Fruit fly (Drosophila melanogaster): Measurements from ENCODE around the gene Ugt36E1.

Gene Ugt36E1

DNA sequence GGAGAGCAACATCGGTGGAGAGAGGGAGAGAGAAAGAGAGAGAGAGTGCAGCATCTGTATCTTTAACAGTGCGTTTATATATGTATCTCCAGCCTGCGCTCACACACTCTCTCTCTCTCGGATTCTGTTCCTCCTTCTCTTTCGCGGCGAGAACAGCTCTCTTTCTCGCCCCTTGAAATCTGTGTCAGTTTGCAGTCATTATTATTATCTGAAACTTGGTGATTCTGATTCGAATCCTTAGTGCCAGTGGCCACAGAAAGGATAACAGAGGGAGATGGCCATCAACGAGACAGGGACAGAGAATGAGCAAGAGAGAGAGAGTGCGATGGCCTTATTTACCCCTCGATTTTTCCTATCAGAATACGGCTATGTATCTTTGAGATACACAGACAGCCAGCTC is 43.6 kb upstream of the Ugt36E1 start:
- TF ChIP-seq Dif (GFP tag; optimal IDR thresholded peaks at IDR 0.05; ENCODE audit: partially characterized antibody), result peak; percentile 26
- no peak for TF ChIP-seq N (GFP tag; optimal IDR thresholded peaks at IDR 0.05)
- peak; percentile 1 to 2 for TF ChIP-seq dl (GFP tag; optimal IDR thresholded peaks at IDR 0.05; ENCODE audit: insufficient read depth in 1 of 2, partially characterized antibody in 2 of 2)

DNA sequence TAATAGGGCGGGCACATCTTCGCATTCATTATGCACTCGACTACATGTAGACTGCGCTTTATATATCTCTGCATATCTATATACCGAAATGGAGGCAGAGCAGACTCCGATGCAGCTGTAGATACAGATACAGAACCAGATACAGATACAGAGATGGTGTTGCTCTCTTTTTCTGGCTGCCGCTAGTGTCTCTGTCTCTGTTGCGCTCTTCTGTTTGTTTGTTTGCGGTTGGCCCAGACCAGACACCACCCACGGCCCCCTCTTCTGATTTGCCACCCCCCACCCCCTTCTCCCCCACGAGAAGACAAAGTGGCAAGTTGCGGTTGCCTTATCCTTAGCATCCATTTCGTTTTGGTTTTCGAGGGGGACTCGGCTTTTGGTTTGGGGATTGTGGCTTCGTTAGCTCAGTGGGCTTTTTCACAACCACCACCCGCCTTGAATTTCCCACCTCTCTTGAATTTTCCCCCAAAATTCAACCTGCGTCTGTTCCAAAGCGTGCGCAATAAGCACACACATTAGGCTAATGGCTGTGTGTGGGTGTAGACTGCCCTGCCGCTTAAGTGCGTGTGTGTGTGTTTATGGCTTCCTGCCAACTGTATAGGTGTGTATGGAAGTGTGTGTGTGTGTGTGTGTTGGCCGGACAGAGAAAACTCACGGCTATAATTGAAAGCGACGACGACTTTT is 43.1 kb upstream of the Ugt36E1 start:
- TF ChIP-seq Dfd (GFP tag; optimal IDR thresholded peaks at IDR 0.05) (peak; percentile 35), fru (GFP tag; optimal IDR thresholded peaks at IDR 0.05) (no peak)

DNA sequence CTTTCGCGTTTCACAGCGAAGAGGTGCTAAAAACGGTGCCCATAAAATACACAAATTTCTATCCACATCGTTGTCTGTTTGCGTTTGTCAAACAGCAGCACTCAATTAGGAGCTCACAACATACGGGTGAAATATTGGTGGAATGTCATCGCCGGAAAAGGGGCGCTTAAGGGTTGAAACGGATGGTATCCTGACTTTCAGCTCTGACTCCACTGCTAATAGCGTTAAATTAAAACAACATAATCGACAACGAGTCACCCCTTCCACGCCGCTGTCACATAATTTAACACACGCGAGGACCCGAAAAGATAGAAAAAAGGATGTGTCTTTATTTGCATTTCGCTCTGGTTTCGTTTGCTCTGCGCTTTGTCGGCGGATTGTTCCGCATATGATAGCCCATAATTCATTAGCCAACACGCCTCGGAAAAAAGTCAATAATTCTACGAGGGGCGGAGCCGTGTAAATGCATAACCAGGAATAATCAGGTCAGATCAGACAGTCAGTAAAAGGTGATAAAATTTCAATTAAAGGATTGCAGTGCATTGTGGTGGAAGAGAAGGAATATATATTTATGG is 41.5 kb upstream of the Ugt36E1 start:
- no peak for TF ChIP-seq Jra (GFP tag; optimal IDR thresholded peaks at IDR 0.05)
- no peak for TF ChIP-seq CG32264 (GFP tag; optimal IDR thresholded peaks at IDR 0.05)
- no peak for TF ChIP-seq dmrt93B (GFP tag; optimal IDR thresholded peaks at IDR 0.05)
- no peak for TF ChIP-seq psq (GFP tag; optimal IDR thresholded peaks at IDR 0.05)
- no peak for TF ChIP-seq CG9705 (GFP tag; optimal IDR thresholded peaks at IDR 0.05)
- no peak for TF ChIP-seq pan (optimal IDR thresholded peaks at IDR 0.05)
- TF ChIP-seq GATAd (GFP tag; optimal IDR thresholded peaks at IDR 0.05), result no peak
- TF ChIP-seq Dif (GFP tag; optimal IDR thresholded peaks at IDR 0.05; ENCODE audit: partially characterized antibody), result no peak
- TF ChIP-seq Mio (GFP tag; optimal IDR thresholded peaks at IDR 0.05), result no peak

DNA sequence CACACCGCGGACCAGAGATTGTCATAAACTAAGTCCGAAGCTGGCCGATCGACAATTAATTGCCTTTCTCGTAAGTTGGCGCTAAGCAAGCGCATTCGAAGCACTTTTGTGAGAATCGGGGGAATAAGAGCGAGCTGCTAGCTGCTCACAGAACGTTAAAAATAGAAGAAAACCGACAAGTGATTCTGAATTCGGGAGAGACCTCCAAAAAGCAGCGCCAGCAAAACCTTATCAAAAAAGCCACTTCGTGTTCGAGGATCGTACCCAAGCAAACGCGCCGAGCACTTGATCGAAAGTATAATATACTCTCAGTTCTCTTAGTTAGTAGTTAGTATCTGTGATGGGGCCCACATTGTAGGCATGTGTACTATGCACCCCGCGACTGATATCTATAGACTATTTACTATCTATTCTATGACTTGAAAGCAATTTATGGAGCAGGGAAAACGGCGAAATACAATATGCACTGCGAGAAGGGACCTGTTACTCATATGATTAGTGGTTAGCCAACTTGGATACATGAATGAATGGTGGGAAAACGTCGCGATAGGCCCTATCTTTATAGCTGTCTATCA is 39.1 kb upstream of the Ugt36E1 start:
- no peak for TF ChIP-seq dl (GFP tag; optimal IDR thresholded peaks at IDR 0.05; ENCODE audit: insufficient read depth in 1 of 2, partially characterized antibody in 2 of 2)
- no peak for TF ChIP-seq Rel (GFP tag; optimal IDR thresholded peaks at IDR 0.05)
- TF ChIP-seq Rel (tag; optimal IDR thresholded peaks at IDR 0.05), result peak; percentile 16

DNA sequence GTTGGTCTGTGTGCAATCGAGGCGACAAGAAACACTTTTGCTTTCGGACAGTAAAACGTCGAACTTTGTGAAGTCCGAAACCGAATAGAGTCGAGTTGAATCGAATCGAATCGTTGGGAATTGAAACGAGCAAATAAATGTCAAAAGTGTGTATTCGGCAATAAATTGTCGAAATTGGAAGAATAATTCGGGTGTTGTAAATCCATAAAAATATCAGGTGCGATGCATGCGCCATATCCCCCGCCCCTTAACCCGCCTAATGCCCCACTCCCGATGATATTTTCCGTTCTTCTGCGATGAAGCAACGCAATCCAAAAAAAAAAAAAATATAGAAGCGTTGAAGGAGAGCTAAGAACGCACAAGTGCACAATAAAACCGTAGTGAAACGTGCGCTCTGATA is 37.6 kb upstream of the Ugt36E1 start:
- no peak for TF ChIP-seq Hnf4 (GFP tag; optimal IDR thresholded peaks at IDR 0.05)
- TF ChIP-seq CrebA (GFP tag; optimal IDR thresholded peaks at IDR 0.05; ENCODE audit: borderline replicate concordance), result peak; percentile 20
- no peak for TF ChIP-seq brk (GFP tag; optimal IDR thresholded peaks at IDR 0.05)
- TF ChIP-seq sv (GFP tag; optimal IDR thresholded peaks at IDR 0.05), result no peak
- TF ChIP-seq Hr83 (GFP tag; optimal IDR thresholded peaks at IDR 0.05; ENCODE audit: poor library complexity, severe bottlenecking), result no peak
- no peak for TF ChIP-seq woc (GFP tag; optimal IDR thresholded peaks at IDR 0.05)
- no peak for TF ChIP-seq HLH106 (tag; optimal IDR thresholded peaks at IDR 0.05)
- no peak for TF ChIP-seq dmrt93B (GFP tag; optimal IDR thresholded peaks at IDR 0.05)
- no peak for TF ChIP-seq Dfd (GFP tag; optimal IDR thresholded peaks at IDR 0.05)
- TF ChIP-seq Sp1 (GFP tag; optimal IDR thresholded peaks at IDR 0.05), result peak; percentile 7
- TF ChIP-seq foxo (GFP tag; optimal IDR thresholded peaks at IDR 0.05), result no peak
- TF ChIP-seq h (GFP tag; optimal IDR thresholded peaks at IDR 0.05), result peak; percentile 27
- TF ChIP-seq Rel (GFP tag; optimal IDR thresholded peaks at IDR 0.05), result no peak
- peak; percentile 57 for TF ChIP-seq Rel (tag; optimal IDR thresholded peaks at IDR 0.05)
- no peak for TF ChIP-seq N (GFP tag; optimal IDR thresholded peaks at IDR 0.05)
- no peak for TF ChIP-seq GATAd (GFP tag; optimal IDR thresholded peaks at IDR 0.05)
- no peak for TF ChIP-seq Abd-B (GFP tag; optimal IDR thresholded peaks at IDR 0.05)
- no peak for TF ChIP-seq CG32264 (GFP tag; optimal IDR thresholded peaks at IDR 0.05)
- no peak for TF ChIP-seq pan (optimal IDR thresholded peaks at IDR 0.05)

DNA sequence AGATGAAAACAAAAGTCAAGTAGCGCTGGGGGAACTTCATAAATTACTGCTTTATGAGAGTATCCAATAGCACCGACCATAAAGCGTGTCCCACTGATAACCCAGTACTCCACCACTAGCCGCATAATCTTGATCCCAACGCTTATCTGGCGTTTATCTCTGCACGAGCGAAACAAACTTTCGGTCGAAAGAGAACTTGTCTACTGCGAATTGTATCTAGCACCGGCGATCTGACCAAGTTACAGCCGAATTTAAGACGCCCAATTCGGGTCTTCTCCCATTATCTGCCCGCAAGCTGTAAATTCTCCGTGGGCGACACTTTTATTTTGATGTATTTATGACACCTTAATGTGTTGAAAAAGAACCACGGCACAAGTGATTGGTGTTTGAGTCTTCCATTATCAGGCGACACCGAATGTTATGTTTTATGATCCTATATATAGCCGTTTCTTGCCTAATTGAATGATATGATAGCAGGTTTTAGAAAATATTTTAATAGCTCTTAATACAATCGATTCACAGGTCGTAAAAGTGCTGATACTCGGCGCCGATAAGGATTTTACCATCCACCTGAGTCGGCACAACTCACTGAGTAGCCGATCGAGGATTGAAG is 36.7 kb upstream of the Ugt36E1 start:
- TF ChIP-seq Rel (GFP tag; optimal IDR thresholded peaks at IDR 0.05), result no peak
- TF ChIP-seq Rel (tag; optimal IDR thresholded peaks at IDR 0.05), result peak; percentile 13
- no peak for TF ChIP-seq fru (GFP tag; optimal IDR thresholded peaks at IDR 0.05)

Data from whole organism, wandering third instar larva.